Worm (Caenorhabditis elegans) whole organism, young adult: ENCODE results near the gene stip-1.

Experiments
- B0035.1 ChIP-seq: sonication (generic microtip); optimal IDR thresholded peaks from 2 replicates; lab custom pipeline; 2016; ENCODE audit warnings: missing genetic modification characterization, mild to moderate bottlenecking, missing compliant biosample characterization, missing genotype, missing genetic modification reagents
- F23B12.7 ChIP-seq: sonication (generic microtip); optimal IDR thresholded peaks from 2 replicates; lab custom pipeline; 2017; ENCODE audit warnings: missing genetic modification characterization, mild to moderate bottlenecking, missing compliant biosample characterization, antibody characterized with exemption, moderate library complexity; ENCODE audit not compliant: insufficient read depth
- F33H1.4 ChIP-seq: fragments of 200-800 bp; sonication (Bioruptor generic); IDR thresholded peaks from 2 replicates; pipeline ENCODE4 v1.3.6; 2022; ENCODE audit warnings: missing genetic modification reagents, missing genetic modification characterization, missing compliant biosample characterization
- K11D2.4 ChIP-seq: fragments of 200-800 bp; sonication (Bioruptor generic); IDR thresholded peaks from 2 replicates; pipeline ENCODE4 v1.3.6; 2022; ENCODE audit warnings: missing genetic modification reagents, missing genetic modification characterization, missing compliant biosample characterization
- T07F8.4 ChIP-seq: sonication (generic microtip); optimal IDR thresholded peaks from 2 replicates; lab custom pipeline; 2016; ENCODE audit warnings: mild to moderate bottlenecking, missing genetic modification characterization, moderate library complexity, missing compliant biosample characterization
- T26A5.8 ChIP-seq: sonication (generic microtip); optimal IDR thresholded peaks from 2 replicates; lab custom pipeline; 2016; ENCODE audit warnings: missing genetic modification characterization, missing compliant biosample characterization
- Y67H2A.10 ChIP-seq: fragments of 200-800 bp; sonication (Bioruptor generic); conservative IDR thresholded peaks from 2 replicates; pipeline ENCODE4 v1.3.6; 2022; ENCODE audit warnings: missing genetic modification reagents, missing genetic modification characterization, missing compliant biosample characterization
- ZK185.1 ChIP-seq: sonication (generic microtip); optimal IDR thresholded peaks from 2 replicates; lab custom pipeline; 2016; ENCODE audit warnings: mild to moderate bottlenecking, missing genetic modification characterization, missing compliant biosample characterization; ENCODE audit not compliant: poor library complexity, severe bottlenecking
- akir-1 ChIP-seq: fragments of 200-800 bp; sonication (Bioruptor generic); optimal IDR thresholded peaks from 2 replicates; lab custom pipeline; 2018; ENCODE audit warnings: mild to moderate bottlenecking, missing genetic modification characterization, moderate library complexity, missing compliant biosample characterization
- ama-1 ChIP-seq, 3 experiments: fragments of 150-350 bp in 1 of 3; sonication (generic microtip) in 2 of 3; optimal IDR thresholded peaks; 2 replicates each; lab custom pipeline; 2014 to 2018; ENCODE audit warnings: missing biosample characterization in 2 of 3, missing genetic modification characterization in 2 of 3, missing genetic modification reagents in 2 of 3
- atf-7 ChIP-seq: sonication (generic microtip); optimal IDR thresholded peaks from 2 replicates; lab custom pipeline; 2017; ENCODE audit warnings: mild to moderate bottlenecking, missing genetic modification characterization, missing compliant biosample characterization
- athp-1 ChIP-seq: sonication (generic microtip); optimal IDR thresholded peaks from 2 replicates; lab custom pipeline; 2017; ENCODE audit warnings: mild to moderate bottlenecking, missing genetic modification characterization, missing compliant biosample characterization
- attf-5 ChIP-seq: fragments of 200-800 bp; sonication (Bioruptor generic); optimal IDR thresholded peaks from 2 replicates; lab custom pipeline; 2018; ENCODE audit warnings: mild to moderate bottlenecking, missing genetic modification characterization, missing compliant biosample characterization
- bed-1 ChIP-seq: fragments of 200-800 bp; sonication (Bioruptor generic); IDR thresholded peaks from 2 replicates; pipeline ENCODE4 v1.3.6; 2022; ENCODE audit warnings: missing genetic modification reagents, missing genetic modification characterization, missing compliant biosample characterization
- bed-2 ChIP-seq: fragments of 200-800 bp; sonication (Bioruptor generic); IDR thresholded peaks from 2 replicates; pipeline ENCODE4 v1.3.6; 2022; ENCODE audit warnings: missing genetic modification reagents, missing genetic modification characterization, missing compliant biosample characterization
- ceh-100 ChIP-seq: fragments of 200-800 bp; sonication (Bioruptor generic); IDR thresholded peaks from 2 replicates; pipeline ENCODE4 v1.3.6; 2022; ENCODE audit warnings: missing genetic modification reagents, missing genetic modification characterization, missing compliant biosample characterization
- ceh-79 ChIP-seq: sonication (generic microtip); optimal IDR thresholded peaks from 2 replicates; lab custom pipeline; 2017; ENCODE audit warnings: mild to moderate bottlenecking, missing genetic modification characterization, missing compliant biosample characterization
- chd-7 ChIP-seq: sonication (generic microtip); optimal IDR thresholded peaks from 2 replicates; lab custom pipeline; 2016; ENCODE audit warnings: mild to moderate bottlenecking, missing genetic modification characterization, moderate library complexity, missing compliant biosample characterization
- dox-1 ChIP-seq: fragments of 200-800 bp; sonication (Bioruptor generic); IDR thresholded peaks from 2 replicates; pipeline ENCODE4 v1.3.6; 2022; ENCODE audit warnings: missing genetic modification reagents, missing genetic modification characterization, missing compliant biosample characterization
- dpff-1 ChIP-seq: sonication (generic microtip); optimal IDR thresholded peaks from 2 replicates; lab custom pipeline; 2017; ENCODE audit warnings: mild to moderate bottlenecking, missing genetic modification characterization, missing compliant biosample characterization
- dpl-1 ChIP-seq: fragments of 150-350 bp; optimal IDR thresholded peaks from 2 replicates; lab custom pipeline; 2014; ENCODE audit warnings: missing biosample characterization, missing genetic modification reagents, missing genetic modification characterization
- egl-18 ChIP-seq: fragments of 200-800 bp; sonication (Bioruptor generic); IDR thresholded peaks from 2 replicates; pipeline ENCODE4 v1.3.6; 2022; ENCODE audit warnings: missing genetic modification reagents, missing genetic modification characterization, missing compliant biosample characterization
- egrh-3 ChIP-seq: fragments of 200-800 bp; sonication (Bioruptor generic); IDR thresholded peaks from 2 replicates; pipeline ENCODE4 v1.3.6; 2022; ENCODE audit warnings: missing genetic modification reagents, missing genetic modification characterization, missing compliant biosample characterization
- ets-4 ChIP-seq: fragments of 200-800 bp; sonication (Bioruptor generic); optimal IDR thresholded peaks from 2 replicates; lab custom pipeline; 2018; ENCODE audit warnings: mild to moderate bottlenecking, missing genetic modification characterization, missing compliant biosample characterization
- hlh-12 ChIP-seq: sonication (generic microtip); optimal IDR thresholded peaks from 2 replicates; lab custom pipeline; 2016; ENCODE audit warnings: missing genetic modification characterization, missing compliant biosample characterization
- hlh-26 ChIP-seq: fragments of 200-800 bp; sonication (Bioruptor generic); conservative IDR thresholded peaks from 2 replicates; pipeline ENCODE4 v1.3.6; 2022; ENCODE audit warnings: missing genetic modification reagents, missing genetic modification characterization, missing compliant biosample characterization
- hsf-1 ChIP-seq: fragments of 200-800 bp; sonication (Bioruptor generic); IDR thresholded peaks from 2 replicates; pipeline ENCODE4 v1.3.6; 2022; ENCODE audit warnings: missing genetic modification reagents, missing genetic modification characterization, missing compliant biosample characterization
- let-526 ChIP-seq: fragments of 200-800 bp; sonication (Bioruptor generic); IDR thresholded peaks from 2 replicates; pipeline ENCODE4 v1.3.6; 2022; ENCODE audit warnings: missing genetic modification reagents, missing genetic modification characterization, missing compliant biosample characterization
- let-607 ChIP-seq, 2 experiments: fragments of 200-800 bp in 1 of 2; sonication (Bioruptor generic) in 1 of 2; sonication (generic microtip) in 1 of 2; optimal IDR thresholded peaks; 2 replicates each; lab custom pipeline; 2016 to 2018; ENCODE audit warnings: mild to moderate bottlenecking in 2 of 2, missing compliant biosample characterization in 2 of 2, missing genetic modification characterization in 2 of 2, moderate library complexity in 2 of 2, missing genotype in 1 of 2
- lin-35 ChIP-seq, 3 experiments: fragments of 150-350 bp in 2 of 3; sonication (generic microtip) in 1 of 3; optimal IDR thresholded peaks; 2 replicates each; lab custom pipeline; 2014 to 2018; ENCODE audit warnings: missing biosample characterization in 3 of 3, missing genetic modification characterization in 3 of 3, missing genetic modification reagents in 3 of 3
- lin-40 ChIP-seq: sonication (generic microtip); optimal IDR thresholded peaks from 2 replicates; lab custom pipeline; 2016; ENCODE audit warnings: missing genetic modification characterization, mild to moderate bottlenecking, missing compliant biosample characterization, missing genotype, missing genetic modification reagents
- lir-1 ChIP-seq: fragments of 200-800 bp; sonication (Bioruptor generic); conservative IDR thresholded peaks from 2 replicates; pipeline ENCODE4 v1.3.6; 2022; ENCODE audit warnings: missing genetic modification reagents, missing genetic modification characterization, missing compliant biosample characterization
- madf-3 ChIP-seq: fragments of 200-800 bp; sonication (Bioruptor generic); IDR thresholded peaks from 2 replicates; pipeline ENCODE4 v1.3.6; 2022; ENCODE audit warnings: missing genetic modification reagents, missing genetic modification characterization, missing compliant biosample characterization
- madf-6 ChIP-seq: fragments of 200-800 bp; sonication (Bioruptor generic); IDR thresholded peaks from 2 replicates; pipeline ENCODE4 v1.3.6; 2022; ENCODE audit warnings: missing genetic modification reagents, missing genetic modification characterization, missing compliant biosample characterization
- madf-8 ChIP-seq: fragments of 200-800 bp; sonication (Bioruptor generic); conservative IDR thresholded peaks from 2 replicates; pipeline ENCODE4 v1.3.6; 2022; ENCODE audit warnings: missing genetic modification reagents, missing genetic modification characterization, missing compliant biosample characterization
- mcd-1 ChIP-seq: fragments of 200-800 bp; sonication (Bioruptor generic); IDR thresholded peaks from 2 replicates; pipeline ENCODE4 v1.3.6; 2022; ENCODE audit warnings: missing genetic modification reagents, missing genetic modification characterization, missing compliant biosample characterization
- mxl-1 ChIP-seq: sonication (generic microtip); optimal IDR thresholded peaks from 2 replicates; lab custom pipeline; 2016; ENCODE audit warnings: missing genetic modification characterization, missing compliant biosample characterization
- nhr-27 ChIP-seq: fragments of 200-800 bp; sonication (Bioruptor generic); optimal IDR thresholded peaks from 2 replicates; lab custom pipeline; 2018; ENCODE audit warnings: mild to moderate bottlenecking, missing genetic modification characterization, moderate library complexity, missing compliant biosample characterization
- pha-4 ChIP-seq: fragments of 150-350 bp; sonication (generic microtip); optimal IDR thresholded peaks from 2 replicates; lab custom pipeline; 2014; ENCODE audit warnings: missing biosample characterization, missing genetic modification reagents, missing genetic modification characterization
- snpc-1.1 ChIP-seq: sonication (generic microtip); optimal IDR thresholded peaks from 2 replicates; lab custom pipeline; 2017; ENCODE audit warnings: missing genetic modification characterization, mild to moderate bottlenecking, missing compliant biosample characterization, antibody characterized with exemption, moderate library complexity, missing genotype, missing genetic modification reagents; ENCODE audit not compliant: insufficient read depth
- snpc-1.3 ChIP-seq: sonication (generic microtip); optimal IDR thresholded peaks from 2 replicates; lab custom pipeline; 2017; ENCODE audit warnings: missing genetic modification characterization, mild to moderate bottlenecking, missing compliant biosample characterization, antibody characterized with exemption, moderate library complexity, missing genotype, missing genetic modification reagents; ENCODE audit not compliant: insufficient read depth
- snpc-3.4 ChIP-seq: sonication (generic microtip); optimal IDR thresholded peaks from 2 replicates; lab custom pipeline; 2017; ENCODE audit warnings: missing genetic modification characterization, mild to moderate bottlenecking, missing compliant biosample characterization, antibody characterized with exemption, moderate library complexity, missing genotype, missing genetic modification reagents
- tbx-9 ChIP-seq: sonication (generic microtip); optimal IDR thresholded peaks from 2 replicates; lab custom pipeline; 2016; ENCODE audit warnings: borderline replicate concordance, missing genetic modification characterization, inconsistent platforms, missing compliant biosample characterization
- unc-62 ChIP-seq: fragments of 150-350 bp; optimal IDR thresholded peaks from 2 replicates; lab custom pipeline; 2014; ENCODE audit warnings: missing biosample characterization, missing genetic modification reagents, missing genetic modification characterization
- zfh-2 ChIP-seq: fragments of 200-800 bp; sonication (Bioruptor generic); conservative IDR thresholded peaks from 2 replicates; pipeline ENCODE4 v1.3.6; 2022; ENCODE audit warnings: missing genetic modification reagents, missing genetic modification characterization, missing compliant biosample characterization
- zim-3 ChIP-seq: sonication (generic microtip); optimal IDR thresholded peaks from 2 replicates; lab custom pipeline; 2017; ENCODE audit warnings: mild to moderate bottlenecking, missing genetic modification characterization, moderate library complexity, missing compliant biosample characterization
- ztf-18 ChIP-seq: sonication (generic microtip); optimal IDR thresholded peaks from 2 replicates; lab custom pipeline; 2016; ENCODE audit warnings: missing genotype, mild to moderate bottlenecking, missing genetic modification characterization, missing compliant biosample characterization
- ztf-3 ChIP-seq: fragments of 200-800 bp; sonication (Bioruptor generic); optimal IDR thresholded peaks from 2 replicates; lab custom pipeline; 2018; ENCODE audit warnings: mild to moderate bottlenecking, missing genetic modification characterization, missing compliant biosample characterization

The stip-1 gene

DNA sequence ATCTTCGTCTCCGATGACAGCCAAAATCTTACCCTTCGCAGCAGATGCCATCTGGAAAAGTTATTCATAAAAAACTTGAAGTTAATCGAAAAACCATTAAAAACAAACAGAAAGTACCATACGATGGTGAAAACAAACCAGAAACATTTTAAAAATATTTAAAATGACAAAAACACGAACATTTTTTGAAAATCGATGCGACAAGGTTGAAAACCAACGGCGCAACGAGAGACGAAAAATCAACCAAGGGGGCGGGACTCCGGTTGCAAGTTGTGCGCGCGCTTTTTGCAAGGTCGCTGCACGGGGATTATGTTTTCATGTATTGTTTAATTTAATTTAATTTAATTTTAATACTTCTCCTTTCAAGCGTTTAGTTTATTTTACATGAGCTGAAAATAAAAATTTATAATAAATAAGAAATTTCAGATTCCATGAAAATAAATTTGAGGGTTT is 46.1 kb downstream of the stip-1 start, which contains the start of gene vha-9:
vha-9 (minus strand) TSS at position 51 of the 453 bp plus-strand sequence.
- peak; percentile 44 for TF ChIP-seq lin-40 (tag; lab: Kevin White, UChicago)
- TF ChIP-seq F23B12.7 (tag; lab: Kevin White, UChicago) = peak; percentile 69
- TF ChIP-seq chd-7 = no peak
- TF ChIP-seq let-607 (tag; optimal IDR thresholded peaks at IDR 0.05; lab: Kevin White, UChicago) = no peak
- no peak for TF ChIP-seq K11D2.4
- peak; percentile 45 for TF ChIP-seq attf-5 (GFP tag; lab: Kevin White, UChicago)
- TF ChIP-seq unc-62 (GFP tag; lab: Kevin White, UChicago) = no peak
- no peak for TF ChIP-seq ceh-79 (tag; lab: Kevin White, UChicago)
- no peak for TF ChIP-seq let-526 (GFP tag; lab: Robert Waterston, UW)
- no peak for TF ChIP-seq bed-2 (GFP tag; lab: Robert Waterston, UW)
- TF ChIP-seq hsf-1 (GFP tag; lab: Robert Waterston, UW) = no peak
- TF ChIP-seq madf-8 = no peak
- TF ChIP-seq T26A5.8 (tag; lab: Kevin White, UChicago) = no peak
- TF ChIP-seq snpc-3.4 (tag; lab: Kevin White, UChicago) = peak; percentile 52
- TF ChIP-seq ztf-3 (GFP tag; lab: Kevin White, UChicago) = no peak
- TF ChIP-seq mcd-1 (GFP tag; lab: Robert Waterston, UW) = peak; percentile 59
- TF ChIP-seq T07F8.4 (tag; lab: Kevin White, UChicago) = no peak
- TF ChIP-seq atf-7 = no peak
- no peak for TF ChIP-seq F33H1.4 (GFP tag; lab: Robert Waterston, UW)
- peak; percentile 57; the same call in 1 of the 2 replicates for TF ChIP-seq dox-1 (GFP tag; lab: Robert Waterston, UW)
- no peak for TF ChIP-seq egl-18 (GFP tag; lab: Robert Waterston, UW)
- no peak for TF ChIP-seq dpl-1 (GFP tag; lab: Kevin White, UChicago)
- TF ChIP-seq ztf-18 (tag; lab: Kevin White, UChicago) = no peak
- no peak for TF ChIP-seq ZK185.1 (tag; lab: Kevin White, UChicago)
- no peak for TF ChIP-seq dpff-1
- TF ChIP-seq madf-6 (GFP tag; lab: Robert Waterston, UW) = peak; percentile 64
- TF ChIP-seq snpc-1.3 (tag; lab: Kevin White, UChicago) = peak; percentile 72
- TF ChIP-seq mxl-1 (tag; lab: Kevin White, UChicago) = no peak
- TF ChIP-seq lin-35 (GFP tag; optimal IDR thresholded peaks at IDR 0.05; lab: Kevin White, UChicago) = peak in 1 of 3 experiments; percentile 26
- no peak for TF ChIP-seq bed-1 (GFP tag; lab: Robert Waterston, UW)
- no peak for TF ChIP-seq tbx-9 (tag; lab: Kevin White, UChicago)
- TF ChIP-seq hlh-26 (GFP tag; lab: Robert Waterston, UW) = no peak
- no peak for TF ChIP-seq lir-1 (GFP tag; lab: Robert Waterston, UW)
- no peak for TF ChIP-seq athp-1 (tag; lab: Kevin White, UChicago)
- TF ChIP-seq hlh-12 (tag; lab: Kevin White, UChicago) = no peak
- TF ChIP-seq madf-3 = no peak
- no peak for TF ChIP-seq nhr-27 (tag; lab: Kevin White, UChicago)
- TF ChIP-seq snpc-1.1 (tag; lab: Kevin White, UChicago) = no peak
- no peak for TF ChIP-seq B0035.1 (tag; lab: Kevin White, UChicago)
- peak; percentile 70 for TF ChIP-seq ceh-100
- no peak for TF ChIP-seq zim-3 (tag; lab: Kevin White, UChicago)
- TF ChIP-seq zfh-2 = no peak; the same call in 1 of the 2 replicates
- no peak for TF ChIP-seq Y67H2A.10
- no peak for TF ChIP-seq ets-4 (GFP tag; lab: Kevin White, UChicago)
- TF ChIP-seq akir-1 (GFP tag; lab: Kevin White, UChicago) = no peak
- no peak for TF ChIP-seq pha-4
- no peak for TF ChIP-seq egrh-3 (GFP tag; lab: Robert Waterston, UW)
- TF ChIP-seq ama-1 (optimal IDR thresholded peaks at IDR 0.05; lab: Kevin White, UChicago) = no peak
- TF ChIP-seq ama-1 (GFP tag; optimal IDR thresholded peaks at IDR 0.05; lab: Kevin White, UChicago) = no peak
